Worm (Caenorhabditis elegans) whole organism, L3 larva: ENCODE results near the gene F23F1.4.

Experiments used
- R02D3.7 ChIP-seq: fragments of 150-350 bp; optimal IDR thresholded peaks from 2 replicates; lab custom pipeline; 2014; ENCODE audit warnings: missing biosample characterization, missing genetic modification characterization
- aly-2 ChIP-seq: fragments of 150-350 bp; optimal IDR thresholded peaks from 2 replicates; lab custom pipeline; 2014; ENCODE audit warnings: missing biosample characterization, missing genetic modification characterization
- ama-1 ChIP-seq: fragments of 150-350 bp; optimal IDR thresholded peaks from 2 replicates; lab custom pipeline; 2018
- ceh-16 ChIP-seq: sonication (generic microtip); optimal IDR thresholded peaks from 2 replicates; lab custom pipeline; 2017; ENCODE audit warnings: missing biosample characterization, missing genetic modification characterization
- ceh-28 ChIP-seq: fragments of 150-350 bp; optimal IDR thresholded peaks from 2 replicates; lab custom pipeline; 2014; ENCODE audit warnings: missing biosample characterization, missing genetic modification reagents, missing genetic modification characterization
- ceh-82 ChIP-seq: fragments of 150-350 bp; optimal IDR thresholded peaks from 2 replicates; lab custom pipeline; 2014; ENCODE audit warnings: missing biosample characterization, missing genetic modification characterization
- ceh-9 ChIP-seq: sonication (generic microtip); optimal IDR thresholded peaks from 2 replicates; lab custom pipeline; 2018; ENCODE audit warnings: missing biosample characterization, missing genetic modification characterization
- daf-12 ChIP-seq: fragments of 150-350 bp; optimal IDR thresholded peaks from 2 replicates; lab custom pipeline; 2014; ENCODE audit warnings: missing biosample characterization, missing genetic modification reagents, missing genetic modification characterization
- egl-27 ChIP-seq: sonication (generic microtip); optimal IDR thresholded peaks from 4 replicates; lab custom pipeline; 2017; ENCODE audit warnings: missing biosample characterization, missing genetic modification reagents, missing genetic modification characterization
- egl-5 ChIP-seq: fragments of 150-350 bp; optimal IDR thresholded peaks from 2 replicates; lab custom pipeline; 2017; ENCODE audit warnings: missing biosample characterization, missing genetic modification reagents, missing genetic modification characterization, inconsistent platforms
- elt-1 ChIP-seq: fragments of 150-350 bp; optimal IDR thresholded peaks from 2 replicates; lab custom pipeline; 2014; ENCODE audit warnings: missing biosample characterization, missing genetic modification characterization
- elt-2 ChIP-seq: sonication (generic microtip); optimal IDR thresholded peaks from 2 replicates; lab custom pipeline; 2016; ENCODE audit warnings: missing genetic modification reagents, mild to moderate bottlenecking, missing genetic modification characterization, missing compliant biosample characterization
- elt-3 ChIP-seq, 3 experiments: fragments of 150-350 bp in 1 of 3; sonication (generic microtip) in 2 of 3; optimal IDR thresholded peaks; 2 replicates in 2 of 3; 4 replicates in 1 of 3; lab custom pipeline; 2014 to 2017; ENCODE audit warnings: missing biosample characterization in 3 of 3, missing genetic modification characterization in 3 of 3
- eor-1 ChIP-seq, 2 experiments: fragments of 150-350 bp; optimal IDR thresholded peaks; 2 replicates each; lab custom pipeline; 2014 to 2018; ENCODE audit warnings: missing biosample characterization in 2 of 2, missing genetic modification characterization in 2 of 2
- fkh-10 ChIP-seq: sonication (generic microtip); optimal IDR thresholded peaks from 2 replicates; lab custom pipeline; 2017; ENCODE audit warnings: missing biosample characterization, missing genetic modification reagents, missing genetic modification characterization
- fkh-2 ChIP-seq: fragments of 150-350 bp; optimal IDR thresholded peaks from 2 replicates; lab custom pipeline; 2014; ENCODE audit warnings: missing biosample characterization, missing genetic modification reagents, missing genetic modification characterization
- fos-1 ChIP-seq: fragments of 150-350 bp; optimal IDR thresholded peaks from 2 replicates; lab custom pipeline; 2014; ENCODE audit warnings: missing biosample characterization, missing genetic modification characterization
- hmg-11 ChIP-seq: sonication (generic microtip); optimal IDR thresholded peaks from 2 replicates; lab custom pipeline; 2016; ENCODE audit warnings: missing genetic modification characterization, missing compliant biosample characterization
- jun-1 ChIP-seq: fragments of 150-350 bp; optimal IDR thresholded peaks from 2 replicates; lab custom pipeline; 2014; ENCODE audit warnings: missing biosample characterization, missing genetic modification reagents, missing genetic modification characterization
- lin-15B ChIP-seq: fragments of 150-350 bp; optimal IDR thresholded peaks from 2 replicates; lab custom pipeline; 2014; ENCODE audit warnings: missing biosample characterization, missing genetic modification characterization
- lin-39 ChIP-seq: fragments of 150-350 bp; optimal IDR thresholded peaks from 2 replicates; lab custom pipeline; 2018; ENCODE audit warnings: missing biosample characterization, missing genetic modification reagents, missing genetic modification characterization
- lsy-12 ChIP-seq: sonication (generic microtip); optimal IDR thresholded peaks from 2 replicates; lab custom pipeline; 2016; ENCODE audit warnings: mild to moderate bottlenecking, missing genetic modification characterization, missing compliant biosample characterization
- mdl-1 ChIP-seq: fragments of 150-350 bp; optimal IDR thresholded peaks from 2 replicates; lab custom pipeline; 2014; ENCODE audit warnings: missing biosample characterization, missing genetic modification characterization
- mml-1 ChIP-seq: fragments of 150-350 bp; sonication (generic microtip); optimal IDR thresholded peaks from 3 replicates; lab custom pipeline; 2014; ENCODE audit warnings: missing biosample characterization, missing genetic modification characterization
- nfya-1 ChIP-seq: sonication (generic microtip); optimal IDR thresholded peaks from 2 replicates; lab custom pipeline; 2017; ENCODE audit warnings: missing genetic modification characterization, mild to moderate bottlenecking, missing compliant biosample characterization, antibody characterized with exemption, moderate library complexity; ENCODE audit not compliant: insufficient read depth
- nhr-11 ChIP-seq: fragments of 150-350 bp; optimal IDR thresholded peaks from 2 replicates; lab custom pipeline; 2014; ENCODE audit warnings: missing biosample characterization, missing genetic modification characterization
- nhr-12 ChIP-seq: fragments of 150-350 bp; optimal IDR thresholded peaks from 2 replicates; lab custom pipeline; 2014; ENCODE audit warnings: missing biosample characterization, missing genetic modification characterization
- nhr-23 ChIP-seq: fragments of 150-350 bp; optimal IDR thresholded peaks from 2 replicates; lab custom pipeline; 2014; ENCODE audit warnings: missing biosample characterization, missing genetic modification reagents, missing genetic modification characterization
- nhr-237 ChIP-seq: fragments of 150-350 bp; optimal IDR thresholded peaks from 2 replicates; lab custom pipeline; 2014; ENCODE audit warnings: missing biosample characterization, missing genetic modification characterization
- nhr-25 ChIP-seq: sonication (generic microtip); optimal IDR thresholded peaks from 2 replicates; lab custom pipeline; 2017; ENCODE audit warnings: missing biosample characterization, missing genetic modification characterization
- nhr-28 ChIP-seq: fragments of 150-350 bp; optimal IDR thresholded peaks from 2 replicates; lab custom pipeline; 2014; ENCODE audit warnings: missing biosample characterization, missing genetic modification characterization
- nhr-43 ChIP-seq: sonication (generic microtip); optimal IDR thresholded peaks from 2 replicates; lab custom pipeline; 2016; ENCODE audit warnings: mild to moderate bottlenecking, missing genetic modification characterization, missing compliant biosample characterization; ENCODE audit not compliant: poor library complexity, severe bottlenecking
- nhr-67 ChIP-seq: fragments of 150-350 bp; optimal IDR thresholded peaks from 2 replicates; lab custom pipeline; 2014; ENCODE audit warnings: missing biosample characterization, missing genetic modification characterization
- nhr-76 ChIP-seq: fragments of 150-350 bp; sonication (generic microtip); optimal IDR thresholded peaks from 5 replicates; lab custom pipeline; 2014; ENCODE audit warnings: missing biosample characterization, missing genetic modification characterization
- nhr-77 ChIP-seq: fragments of 150-350 bp; optimal IDR thresholded peaks from 2 replicates; lab custom pipeline; 2014; ENCODE audit warnings: missing biosample characterization, missing genetic modification characterization
- pha-4 ChIP-seq: fragments of 150-350 bp; optimal IDR thresholded peaks from 2 replicates; lab custom pipeline; 2014; ENCODE audit warnings: missing biosample characterization, missing genetic modification reagents, missing genetic modification characterization
- pqm-1 ChIP-seq: fragments of 150-350 bp; optimal IDR thresholded peaks from 2 replicates; lab custom pipeline; 2017; ENCODE audit warnings: missing biosample characterization, missing genetic modification characterization, inconsistent platforms
- sea-2 ChIP-seq: fragments of 150-350 bp; sonication (generic microtip); optimal IDR thresholded peaks from 4 replicates; lab custom pipeline; 2014; ENCODE audit warnings: missing biosample characterization, missing genetic modification reagents, missing genetic modification characterization
- skn-1 ChIP-seq: fragments of 150-350 bp; optimal IDR thresholded peaks from 2 replicates; lab custom pipeline; 2014; ENCODE audit warnings: missing biosample characterization, missing genetic modification characterization
- snpc-4 ChIP-seq: fragments of 150-350 bp; optimal IDR thresholded peaks from 2 replicates; lab custom pipeline; 2014; ENCODE audit warnings: missing biosample characterization, missing genetic modification characterization
- tbx-2 ChIP-seq: sonication (generic microtip); optimal IDR thresholded peaks from 2 replicates; lab custom pipeline; 2016; ENCODE audit warnings: mild to moderate bottlenecking, missing genetic modification characterization, missing compliant biosample characterization
- unc-39 ChIP-seq: sonication (generic microtip); optimal IDR thresholded peaks from 4 replicates; lab custom pipeline; 2017; ENCODE audit warnings: missing biosample characterization, missing genetic modification characterization
- unc-62 ChIP-seq: fragments of 150-350 bp; sonication (generic microtip); optimal IDR thresholded peaks from 4 replicates; lab custom pipeline; 2014; ENCODE audit warnings: missing biosample characterization, missing genetic modification reagents, missing genetic modification characterization
- zag-1 ChIP-seq: fragments of 150-350 bp; optimal IDR thresholded peaks from 2 replicates; lab custom pipeline; 2014; ENCODE audit warnings: missing biosample characterization, missing genetic modification characterization
- ztf-11 ChIP-seq: fragments of 150-350 bp; optimal IDR thresholded peaks from 2 replicates; lab custom pipeline; 2014; ENCODE audit warnings: missing biosample characterization, missing genetic modification characterization

Gene F23F1.4

ce11 chrII:33904-34303, 5.7 kb upstream of the F23F1.4 start, which contains the start of gene F23F1.2:
F23F1.2 (plus strand) TSS chrII:34204.
- TF ChIP-seq mdl-1 (tag; lab: Kevin White, UChicago): no peak
- no peak for TF ChIP-seq jun-1 (tag; lab: Kevin White, UChicago)
- no peak for TF ChIP-seq egl-5 (tag; lab: Kevin White, UChicago)

- TF ChIP-seq lin-15B: peak; percentile 38
- peak; percentile 44 for TF ChIP-seq ceh-28 (tag; lab: Kevin White, UChicago)
- TF ChIP-seq nfya-1 (tag; lab: Kevin White, UChicago): peak; percentile 41
- no peak for TF ChIP-seq aly-2 (tag; lab: Kevin White, UChicago)
- TF ChIP-seq R02D3.7 (tag; lab: Kevin White, UChicago): peak; percentile 58
- peak; percentile 2 for TF ChIP-seq lin-39 (tag; lab: Kevin White, UChicago)
Measured at ce11 chrII:31521-31920, 3.3 kb upstream of the F23F1.4 start, which contains the start of the genes F23F1.5 and fbxc-54. F23F1.5 (minus strand) TSS chrII:31584. fbxc-54 (plus strand) TSS chrII:31719.

- TF ChIP-seq nhr-25 (tag; lab: Kevin White, UChicago): peak; percentile 45
- no peak for TF ChIP-seq pha-4 (tag; lab: Kevin White, UChicago)
- no peak for TF ChIP-seq mml-1 (tag; lab: Kevin White, UChicago)
- no peak for TF ChIP-seq egl-5 (tag; lab: Kevin White, UChicago)
- TF ChIP-seq nhr-43 (tag; lab: Kevin White, UChicago): no peak
- TF ChIP-seq, all 47 proteins: peak for 1
Measured at ce11 chrII:29578-29977, 1.4 kb upstream of the F23F1.4 start.

ce11 chrII:24559-24998, 3.6 kb downstream of the F23F1.4 start, which contains the start of gene enee-1:
enee-1 (plus strand) TSS chrII:24666.
- TF ChIP-seq lin-15B (peak; percentile 90), elt-3 (tag; optimal IDR thresholded peaks at IDR 0.05; lab: Kevin White, UChicago) (no peak), snpc-4 (tag; lab: Kevin White, UChicago) (peak; percentile 74), elt-2 (peak; percentile 42), nhr-76 (no peak), pha-4 (tag; lab: Kevin White, UChicago) (peak; percentile 93), ceh-9 (tag; lab: Kevin White, UChicago) (no peak), ztf-11 (tag; lab: Kevin White, UChicago) (peak; percentile 8), nhr-67 (tag; lab: Kevin White, UChicago) (no peak), nhr-43 (tag; lab: Kevin White, UChicago) (peak; percentile 91), skn-1 (tag; lab: Kevin White, UChicago) (peak; percentile 65), jun-1 (tag; lab: Kevin White, UChicago) (peak; percentile 38), nhr-77 (tag; lab: Kevin White, UChicago) (peak; percentile 34), R02D3.7 (tag; lab: Kevin White, UChicago) (peak; percentile 59), unc-62 (GFP tag; lab: Kevin White, UChicago) (no peak), mml-1 (tag; lab: Kevin White, UChicago) (no peak), eor-1 (tag; optimal IDR thresholded peaks at IDR 0.05; lab: Kevin White, UChicago) (no peak), nhr-11 (no peak), daf-12 (no peak), fkh-2 (tag; lab: Kevin White, UChicago) (no peak), nhr-237 (no peak), pqm-1 (peak; percentile 46), egl-5 (tag; lab: Kevin White, UChicago) (peak; percentile 73), nhr-12 (tag; lab: Kevin White, UChicago) (no peak), hmg-11 (tag; lab: Kevin White, UChicago) (peak; percentile 0), nhr-28 (tag; lab: Kevin White, UChicago) (no peak), ama-1 (lab: Kevin White, UChicago) (peak; percentile 97), lin-39 (tag; lab: Kevin White, UChicago) (peak; percentile 81), sea-2 (GFP tag; lab: Kevin White, UChicago) (no peak), nhr-23 (peak; percentile 93), ceh-28 (tag; lab: Kevin White, UChicago) (peak; percentile 80), nhr-25 (tag; lab: Kevin White, UChicago) (peak; percentile 89), egl-27 (tag; lab: Kevin White, UChicago) (no peak), ceh-16 (no peak), ceh-82 (tag; lab: Kevin White, UChicago) (no peak), aly-2 (tag; lab: Kevin White, UChicago) (no peak), zag-1 (tag; lab: Kevin White, UChicago) (no peak), mdl-1 (tag; lab: Kevin White, UChicago) (no peak), unc-39 (tag; lab: Kevin White, UChicago) (no peak), elt-1 (tag; lab: Kevin White, UChicago) (no peak), fos-1 (peak; percentile 49), lsy-12 (tag; lab: Kevin White, UChicago) (peak; percentile 77), fkh-10 (GFP tag; lab: Kevin White, UChicago) (peak; percentile 16), tbx-2 (tag; lab: Kevin White, UChicago) (peak; percentile 82)
